Worm (Caenorhabditis elegans) whole organism, L4 larva: ENCODE data around the gene nipa-1.

Source experiments
- D1046.2 ChIP-seq: fragments of 200-800 bp; sonication (Bioruptor generic); IDR thresholded peaks from 2 replicates; pipeline ENCODE4 v1.3.6; 2022; ENCODE audit warnings: missing genetic modification characterization, missing compliant biosample characterization
- F26F4.8 ChIP-seq: fragments of 200-800 bp; sonication (Bioruptor generic); conservative IDR thresholded peaks from 2 replicates; pipeline ENCODE4 v1.3.6; 2022; ENCODE audit warnings: missing genetic modification characterization, missing compliant biosample characterization
- F44E2.7 ChIP-seq: fragments of 200-800 bp; sonication (Bioruptor generic); IDR thresholded peaks from 2 replicates; pipeline ENCODE4 v2.1.2; 2022; ENCODE audit warnings: missing genetic modification characterization, missing compliant biosample characterization
- R02D3.7 ChIP-seq: fragments of 150-350 bp; sonication (generic microtip); optimal IDR thresholded peaks from 3 replicates; lab custom pipeline; 2014; ENCODE audit warnings: missing biosample characterization, missing genetic modification characterization
- Y48G9A.11 ChIP-seq: fragments of 200-800 bp; sonication (Bioruptor generic); IDR thresholded peaks from 2 replicates; pipeline ENCODE4 v1.3.6; 2022; ENCODE audit warnings: missing genetic modification reagents, missing genetic modification characterization, missing compliant biosample characterization
- aly-2 ChIP-seq: sonication (generic microtip); optimal IDR thresholded peaks from 2 replicates; lab custom pipeline; 2018; ENCODE audit warnings: missing biosample characterization, missing genetic modification characterization
- ceh-44 ChIP-seq: fragments of 200-800 bp; sonication (Bioruptor generic); IDR thresholded peaks from 2 replicates; pipeline ENCODE4 v1.3.6; 2022; ENCODE audit warnings: missing genetic modification reagents, missing genetic modification characterization, missing compliant biosample characterization
- ceh-62 ChIP-seq: sonication (generic microtip); optimal IDR thresholded peaks from 2 replicates; lab custom pipeline; 2017; ENCODE audit warnings: missing biosample characterization, missing genetic modification characterization
- ctbp-1 ChIP-seq: fragments of 200-800 bp; sonication (Bioruptor generic); IDR thresholded peaks from 2 replicates; pipeline ENCODE4 v1.3.6; 2022; ENCODE audit warnings: missing genetic modification reagents, missing genetic modification characterization, missing compliant biosample characterization
- daf-12 ChIP-seq: fragments of 150-350 bp; optimal IDR thresholded peaks from 2 replicates; lab custom pipeline; 2014; ENCODE audit warnings: missing biosample characterization, missing genetic modification reagents, missing genetic modification characterization
- daf-16 ChIP-seq, 3 experiments: sonication (generic microtip); optimal IDR thresholded peaks; 2 replicates each; lab custom pipeline; 2016 to 2017; ENCODE audit warnings: missing genetic modification characterization in 3 of 3, missing genetic modification reagents in 3 of 3, mild to moderate bottlenecking in 2 of 3, missing compliant biosample characterization in 2 of 3, missing biosample characterization in 1 of 3, moderate library complexity in 1 of 3
- dmd-6 ChIP-seq: fragments of 200-800 bp; sonication (Bioruptor generic); IDR thresholded peaks from 2 replicates; pipeline ENCODE4 v1.3.6; 2022; ENCODE audit warnings: missing genetic modification reagents, missing genetic modification characterization, missing compliant biosample characterization
- dpl-1 ChIP-seq: fragments of 150-350 bp; optimal IDR thresholded peaks from 2 replicates; lab custom pipeline; 2014; ENCODE audit warnings: missing biosample characterization, missing genetic modification reagents, missing genetic modification characterization
- dve-1 ChIP-seq: sonication (generic microtip); optimal IDR thresholded peaks from 2 replicates; lab custom pipeline; 2017; ENCODE audit warnings: antibody characterized with exemption, mild to moderate bottlenecking, missing genetic modification characterization, missing compliant biosample characterization; ENCODE audit not compliant: insufficient read depth
- egl-27 ChIP-seq: sonication (generic microtip); optimal IDR thresholded peaks from 3 replicates; lab custom pipeline; 2017; ENCODE audit warnings: missing biosample characterization, missing genetic modification reagents, missing genetic modification characterization
- fkh-10 ChIP-seq: fragments of 150-350 bp; optimal IDR thresholded peaks from 2 replicates; lab custom pipeline; 2014; ENCODE audit warnings: missing biosample characterization, missing genetic modification reagents, missing genetic modification characterization
- hlh-30 ChIP-seq: sonication (generic microtip); optimal IDR thresholded peaks from 2 replicates; lab custom pipeline; 2017; ENCODE audit warnings: antibody characterized with exemption, mild to moderate bottlenecking, missing genetic modification characterization, missing compliant biosample characterization; ENCODE audit not compliant: insufficient read depth
- lin-1 ChIP-seq: fragments of 200-800 bp; sonication (Bioruptor generic); IDR thresholded peaks from 2 replicates; pipeline ENCODE4 v1.3.6; 2022; ENCODE audit warnings: missing genetic modification reagents, missing genetic modification characterization, missing compliant biosample characterization
- lin-13 ChIP-seq: fragments of 150-350 bp; optimal IDR thresholded peaks from 2 replicates; lab custom pipeline; 2014; ENCODE audit warnings: missing biosample characterization, missing genetic modification reagents, missing genetic modification characterization
- lin-15B ChIP-seq: fragments of 150-350 bp; sonication (generic microtip); optimal IDR thresholded peaks from 3 replicates; lab custom pipeline; 2014; ENCODE audit warnings: missing biosample characterization, missing genetic modification characterization
- lin-29 ChIP-seq: fragments of 200-800 bp; sonication (Bioruptor generic); IDR thresholded peaks from 2 replicates; pipeline ENCODE4 v1.3.6; 2022; ENCODE audit warnings: missing genetic modification reagents, missing genetic modification characterization, missing compliant biosample characterization
- lin-38 ChIP-seq: fragments of 200-800 bp; sonication (Bioruptor generic); IDR thresholded peaks from 2 replicates; pipeline ENCODE4 v1.3.6; 2022; ENCODE audit warnings: missing genetic modification reagents, missing genetic modification characterization, missing compliant biosample characterization
- lsy-2 ChIP-seq, 2 experiments: fragments of 150-350 bp in 1 of 2; sonication (generic microtip) in 1 of 2; optimal IDR thresholded peaks; 2 replicates each; lab custom pipeline; 2014 to 2017; ENCODE audit warnings: missing biosample characterization in 2 of 2, missing genetic modification characterization in 2 of 2
- madf-9 ChIP-seq: fragments of 200-800 bp; sonication (Bioruptor generic); conservative IDR thresholded peaks from 2 replicates; pipeline ENCODE4 v1.3.6; 2022; ENCODE audit warnings: missing genetic modification reagents, missing genetic modification characterization, missing compliant biosample characterization
- mes-2 ChIP-seq: sonication (generic microtip); optimal IDR thresholded peaks from 2 replicates; lab custom pipeline; 2016; ENCODE audit warnings: missing genotype, mild to moderate bottlenecking, missing genetic modification characterization, missing compliant biosample characterization; ENCODE audit not compliant: poor library complexity, severe bottlenecking
- mxl-3 ChIP-seq: fragments of 200-800 bp; sonication (Bioruptor generic); optimal IDR thresholded peaks from 2 replicates; lab custom pipeline; 2018; ENCODE audit warnings: mild to moderate bottlenecking, missing genetic modification characterization, missing compliant biosample characterization
- nhr-11 ChIP-seq: fragments of 150-350 bp; optimal IDR thresholded peaks from 2 replicates; lab custom pipeline; 2014; ENCODE audit warnings: missing biosample characterization, missing genetic modification characterization
- nhr-237 ChIP-seq: sonication (generic microtip); optimal IDR thresholded peaks from 2 replicates; lab custom pipeline; 2017; ENCODE audit warnings: missing biosample characterization, missing genetic modification characterization
- nhr-41 ChIP-seq: fragments of 200-800 bp; sonication (Bioruptor generic); IDR thresholded peaks from 2 replicates; pipeline ENCODE4 v1.3.6; 2022; ENCODE audit warnings: missing genetic modification reagents, missing genetic modification characterization, missing compliant biosample characterization
- nhr-48 ChIP-seq: sonication (generic microtip); optimal IDR thresholded peaks from 2 replicates; lab custom pipeline; 2016; ENCODE audit warnings: mild to moderate bottlenecking, missing genetic modification characterization, missing compliant biosample characterization
- nhr-77 ChIP-seq: fragments of 150-350 bp; optimal IDR thresholded peaks from 2 replicates; lab custom pipeline; 2014; ENCODE audit warnings: missing biosample characterization, missing genetic modification characterization
- pha-4 ChIP-seq, 2 experiments: fragments of 150-350 bp in 1 of 2; fragments of 200-800 bp in 1 of 2; sonication (Bioruptor generic) in 1 of 2; IDR thresholded peaks in 1 of 2; optimal IDR thresholded peaks in 1 of 2; 2 replicates each; pipeline versions ENCODE4 v1.3.6 to Lab custom; 2014 to 2022; ENCODE audit warnings: missing genetic modification characterization in 2 of 2, missing genetic modification reagents in 2 of 2, missing biosample characterization in 1 of 2, missing compliant biosample characterization in 1 of 2
- php-3 ChIP-seq: fragments of 200-800 bp; sonication (Bioruptor generic); IDR thresholded peaks from 2 replicates; pipeline ENCODE4 v1.3.6; 2022; ENCODE audit warnings: missing genetic modification reagents, missing genetic modification characterization, missing compliant biosample characterization
- pqm-1 ChIP-seq: sonication (generic microtip); optimal IDR thresholded peaks from 2 replicates; lab custom pipeline; 2017; ENCODE audit warnings: missing biosample characterization, missing genetic modification characterization
- rbr-2 ChIP-seq: sonication (generic microtip); optimal IDR thresholded peaks from 2 replicates; lab custom pipeline; 2016; ENCODE audit warnings: missing genotype, missing genetic modification characterization, missing compliant biosample characterization
- saeg-2 ChIP-seq: fragments of 200-800 bp; sonication (Bioruptor generic); IDR thresholded peaks from 2 replicates; pipeline ENCODE4 v1.3.6; 2022; ENCODE audit warnings: missing genetic modification reagents, missing genetic modification characterization, missing compliant biosample characterization
- set-16 ChIP-seq: fragments of 200-800 bp; sonication (Bioruptor generic); IDR thresholded peaks from 2 replicates; pipeline ENCODE4 v1.3.6; 2022; ENCODE audit warnings: missing genetic modification reagents, missing genetic modification characterization, missing compliant biosample characterization
- snpc-4 ChIP-seq: fragments of 150-350 bp; optimal IDR thresholded peaks from 2 replicates; lab custom pipeline; 2014; ENCODE audit warnings: missing biosample characterization, missing genetic modification characterization
- spr-1 ChIP-seq: sonication (generic microtip); optimal IDR thresholded peaks from 2 replicates; lab custom pipeline; 2016; ENCODE audit warnings: mild to moderate bottlenecking, missing genetic modification characterization, missing compliant biosample characterization
- spr-3 ChIP-seq: fragments of 200-800 bp; sonication (Bioruptor generic); optimal IDR thresholded peaks from 2 replicates; lab custom pipeline; 2018; ENCODE audit warnings: mild to moderate bottlenecking, missing genetic modification characterization, missing compliant biosample characterization
- unc-62 ChIP-seq, 3 experiments: fragments of 150-350 bp in 1 of 3; sonication (generic microtip); optimal IDR thresholded peaks in 2 of 3; peaks in 1 of 3; 1 replicate in 1 of 3; 2 replicates in 2 of 3; lab custom pipeline; 2014 to 2017; ENCODE audit warnings: missing biosample characterization in 3 of 3, missing genetic modification characterization in 3 of 3, missing genetic modification reagents in 3 of 3, missing genotype in 1 of 3
- zag-1 ChIP-seq: fragments of 150-350 bp; optimal IDR thresholded peaks from 2 replicates; lab custom pipeline; 2014; ENCODE audit warnings: missing biosample characterization, missing genetic modification characterization
- zip-11 ChIP-seq: fragments of 200-800 bp; sonication (Bioruptor generic); IDR thresholded peaks from 2 replicates; pipeline ENCODE4 v1.3.6; 2022; ENCODE audit warnings: missing genetic modification characterization, missing compliant biosample characterization
- ztf-7 ChIP-seq: fragments of 150-350 bp; optimal IDR thresholded peaks from 2 replicates; lab custom pipeline; 2014; ENCODE audit warnings: missing biosample characterization, missing genetic modification characterization

nipa-1 gene

DNA sequence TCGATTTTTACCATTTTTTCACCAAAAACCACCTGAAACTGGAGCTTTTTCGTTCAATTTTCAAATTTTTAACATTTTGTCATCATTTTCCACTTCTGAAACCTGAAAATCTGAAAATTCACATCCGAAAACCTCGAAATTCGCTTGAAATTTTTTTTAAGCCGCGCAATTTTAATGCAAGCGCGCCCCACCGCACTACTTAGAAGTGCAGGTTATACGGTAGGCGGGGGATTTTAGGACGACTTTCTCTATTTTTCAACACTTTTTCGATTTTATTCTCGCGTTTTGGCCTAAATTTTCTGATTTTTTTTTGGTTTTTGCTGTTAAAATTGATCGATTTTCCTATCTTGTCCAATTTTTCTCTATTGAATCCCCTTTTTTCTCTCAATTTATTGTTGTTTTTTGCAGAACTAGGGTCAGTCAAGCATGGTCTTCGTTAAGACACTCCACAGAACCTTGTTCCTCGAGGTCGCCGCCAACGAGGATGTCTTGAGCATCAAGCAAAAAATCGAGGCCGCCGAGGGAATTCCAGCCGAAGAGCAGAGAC, 58.9 kb downstream of the nipa-1 start, which contains the start of gene ubl-1 (continued):
- TF ChIP-seq aly-2 (no peak), ztf-7 (tag; lab: Kevin White, UChicago) (peak; percentile 38), spr-3 (GFP tag; lab: Kevin White, UChicago) (no peak), ceh-44 (GFP tag; lab: Robert Waterston, UW) (no peak)

DNA sequence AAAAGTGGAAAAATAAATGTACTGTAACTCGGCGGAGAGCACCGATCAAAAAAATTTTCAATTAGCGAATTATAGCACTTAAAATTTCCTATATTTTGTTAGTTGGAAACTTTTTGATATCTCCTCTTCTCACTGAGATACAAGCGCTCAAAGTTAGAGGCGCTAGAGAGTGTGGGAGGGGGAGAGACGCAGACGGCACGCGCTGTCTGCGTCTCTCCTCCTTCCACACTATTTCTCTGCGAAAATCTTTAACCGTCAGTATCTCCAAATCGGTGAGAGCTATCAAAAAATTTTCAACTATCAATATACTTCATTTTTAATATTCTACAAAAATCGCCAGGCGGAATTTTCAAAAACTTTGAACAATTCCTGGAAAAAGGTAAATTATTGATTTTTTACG, 60.2 kb downstream of the nipa-1 start:
- TF ChIP-seq mxl-3 (GFP tag; lab: Kevin White, UChicago): no peak
- peak; percentile 29 for TF ChIP-seq lin-38 (GFP tag; lab: Robert Waterston, UW)

DNA sequence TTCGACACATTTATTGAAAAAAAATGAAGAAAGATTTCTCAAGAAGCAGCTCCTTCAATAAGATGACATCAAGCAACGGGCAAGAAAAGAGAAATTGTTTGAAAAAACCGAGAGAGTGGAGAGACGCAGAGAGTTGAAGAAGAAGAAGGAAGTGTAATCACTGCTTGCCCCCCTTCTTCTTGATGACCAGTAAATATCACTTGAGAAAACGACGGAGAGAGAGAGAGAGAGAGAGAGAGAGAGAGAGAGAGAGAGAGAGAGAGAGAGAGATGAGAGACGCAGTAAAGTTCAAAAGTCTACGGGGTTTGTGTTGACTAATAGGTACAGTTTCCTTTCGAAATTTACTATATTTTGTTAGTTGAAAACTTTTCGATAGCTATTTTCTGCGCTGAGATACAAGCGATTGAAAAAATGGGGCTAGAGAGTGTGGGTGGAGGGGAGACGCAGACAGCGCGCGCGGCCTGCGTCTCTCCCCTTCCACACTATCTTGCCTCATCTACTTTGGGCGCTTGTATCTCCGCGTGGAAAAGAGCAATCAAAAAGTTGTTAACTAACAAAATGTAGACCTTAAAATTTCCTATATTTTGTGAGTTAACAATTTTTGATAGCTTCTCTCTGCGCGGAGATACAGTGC, 60.9 kb downstream of the nipa-1 start:
- TF ChIP-seq lin-15B: no peak
- TF ChIP-seq nhr-237: no peak
- peak in 1 of 2 experiments; percentile 15 for TF ChIP-seq unc-62 (GFP tag; optimal IDR thresholded peaks at IDR 0.05 in 1 of 2; lab: Kevin White, UChicago)
- TF ChIP-seq unc-62 (tag; optimal IDR thresholded peaks at IDR 0.05; lab: Kevin White, UChicago): no peak
- no peak for TF ChIP-seq R02D3.7
- TF ChIP-seq pqm-1 (tag; lab: Kevin White, UChicago): peak; percentile 8
- TF ChIP-seq lin-1 (GFP tag; lab: Robert Waterston, UW): 0 out of 2 replicates have a peak, but pooled peaks have one; percentile 33
- peak; percentile 40 for TF ChIP-seq set-16 (GFP tag; lab: Robert Waterston, UW)
- TF ChIP-seq mes-2 (tag; lab: Kevin White, UChicago): peak; percentile 41
- peak in 1 of 2 experiments; percentile 19 for TF ChIP-seq daf-16 (GFP tag; optimal IDR thresholded peaks at IDR 0.05; lab: Kevin White, UChicago)
- TF ChIP-seq daf-16 (tag; optimal IDR thresholded peaks at IDR 0.05; lab: Kevin White, UChicago): peak; percentile 52
- peak; percentile 34 for TF ChIP-seq dpl-1 (GFP tag; lab: Kevin White, UChicago)
- no peak for TF ChIP-seq egl-27 (tag; lab: Kevin White, UChicago)
- peak; percentile 60 for TF ChIP-seq fkh-10
- no peak for TF ChIP-seq lin-29 (GFP tag; lab: Robert Waterston, UW)
- peak; percentile 31 for TF ChIP-seq rbr-2 (tag; lab: Kevin White, UChicago)
- no peak for TF ChIP-seq ceh-62 (tag; lab: Kevin White, UChicago)
- TF ChIP-seq F44E2.7: no peak
- TF ChIP-seq daf-12: no peak
- TF ChIP-seq nhr-48: peak; percentile 25
- no peak for TF ChIP-seq D1046.2 (GFP tag; lab: Robert Waterston, UW)
- TF ChIP-seq nhr-77: no peak
- TF ChIP-seq ctbp-1 (GFP tag; lab: Robert Waterston, UW): no peak
- TF ChIP-seq lsy-2 (tag; optimal IDR thresholded peaks at IDR 0.05; lab: Kevin White, UChicago): peak in 1 of 2 experiments; percentile 75
- no peak for TF ChIP-seq spr-1 (tag; lab: Kevin White, UChicago)
- no peak for TF ChIP-seq zag-1 (tag; lab: Kevin White, UChicago)
- peak; percentile 56 for TF ChIP-seq dve-1 (tag; lab: Kevin White, UChicago)
- TF ChIP-seq F26F4.8 (GFP tag; lab: Robert Waterston, UW): no peak
- no peak for TF ChIP-seq madf-9 (GFP tag; lab: Robert Waterston, UW)
- TF ChIP-seq lin-13 (GFP tag; lab: Kevin White, UChicago): peak; percentile 35
- peak; percentile 53; the same call in 1 of the 2 replicates for TF ChIP-seq dmd-6 (GFP tag; lab: Robert Waterston, UW)
- TF ChIP-seq pha-4 (GFP tag; IDR thresholded peaks at IDR 0.05; lab: Robert Waterston, UW): no peak; the same call in 1 of the 2 replicates
- TF ChIP-seq pha-4 (tag; optimal IDR thresholded peaks at IDR 0.05; lab: Kevin White, UChicago): no peak
- TF ChIP-seq Y48G9A.11: no peak
- TF ChIP-seq hlh-30 (tag; lab: Kevin White, UChicago): peak; percentile 59
- no peak for TF ChIP-seq snpc-4 (tag; lab: Kevin White, UChicago)
- TF ChIP-seq php-3 (GFP tag; lab: Robert Waterston, UW): no peak
- TF ChIP-seq zip-11 (GFP tag; lab: Robert Waterston, UW): no peak
- TF ChIP-seq nhr-11: peak; percentile 41
- TF ChIP-seq nhr-41: no peak
- no peak for TF ChIP-seq saeg-2
